Worm (Caenorhabditis elegans): ENCODE measurements around the gene praf-3.
"Not testable (repeated sequence)": the region's sequence is repeated elsewhere in the genome, so short reads cannot be mapped to it uniquely, and the experiment has no call there.

The praf-3 gene

DNA sequence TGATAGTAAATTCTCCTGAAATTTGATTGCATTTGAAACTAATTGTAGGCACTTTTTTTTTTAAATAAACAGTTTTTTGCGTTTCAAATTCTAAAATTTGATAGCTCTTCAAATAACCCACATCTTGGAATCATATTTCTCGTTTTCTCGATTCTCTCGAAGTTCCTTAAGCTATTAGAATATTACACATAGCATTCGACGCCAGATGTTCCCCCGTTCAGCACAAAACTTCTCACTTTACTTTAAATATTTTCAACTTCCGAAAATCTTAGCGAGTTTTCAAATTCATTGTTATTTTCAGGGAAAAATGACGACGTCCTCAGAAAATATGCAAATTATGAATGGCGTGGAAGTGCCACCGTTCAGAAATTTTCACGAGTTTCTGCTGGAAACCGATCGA, at the start of gene praf-3:
praf-3 (plus strand) TSS at position 301 of the 400 bp plus-strand sequence.
- no peak for TF ChIP-seq unc-62 (GFP tag; optimal IDR thresholded peaks at IDR 0.05)

DNA sequence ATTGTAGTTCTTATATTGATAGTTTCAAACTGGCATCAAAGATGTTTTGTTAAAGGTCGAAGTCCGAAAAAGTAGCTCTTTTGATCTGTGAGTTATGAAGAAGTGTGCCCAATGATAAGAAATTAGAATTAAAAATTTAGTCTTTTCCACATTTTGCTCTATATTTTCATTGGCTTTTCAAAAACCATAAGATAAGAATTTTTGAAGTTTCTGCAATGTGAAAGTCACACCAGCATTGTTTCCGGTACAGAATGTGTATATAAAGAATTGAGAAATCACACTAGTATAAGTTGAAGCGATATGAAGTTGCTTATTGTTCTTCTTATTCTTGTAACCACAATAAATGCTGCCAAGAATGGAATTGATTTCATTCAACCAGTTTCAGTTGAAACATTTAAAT, 47.3 kb upstream of the praf-3 start, which contains the start of gene lys-10:
lys-10 (plus strand) TSS at position 301 of the 400 bp plus-strand sequence.
- TF ChIP-seq unc-62 (GFP tag; optimal IDR thresholded peaks at IDR 0.05): no peak

DNA sequence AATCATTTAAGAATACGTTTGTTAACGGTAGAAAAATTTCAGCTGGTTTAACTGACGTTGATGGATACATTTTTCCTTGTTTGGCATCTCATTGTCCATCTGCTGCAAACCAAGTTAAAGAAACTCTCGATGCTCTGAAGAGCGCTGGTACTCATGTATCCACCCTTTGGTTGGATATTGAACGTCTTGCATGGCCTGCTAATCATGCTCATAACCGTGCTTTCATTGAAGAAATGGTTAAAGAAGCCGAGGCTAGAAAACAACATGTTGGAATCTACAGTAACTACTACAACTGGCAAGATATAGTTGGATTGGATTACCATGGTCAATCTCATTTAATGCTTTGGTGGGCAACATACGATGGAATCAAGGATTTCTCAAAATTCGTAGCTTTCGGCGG, 46.7 kb upstream of the praf-3 start:
- no peak for TF ChIP-seq unc-62 (GFP tag; optimal IDR thresholded peaks at IDR 0.05)

- no peak for TF ChIP-seq unc-62 (GFP tag; optimal IDR thresholded peaks at IDR 0.05)
These were observed 46.2 kb upstream of the praf-3 start for ce11 chrIV:8333554-8333953.

ce11 chrIV:8333954-8333987, 46.0 kb upstream of the praf-3 start, which contains the start of gene his-31:
TSS of gene his-31 (minus strand) at chrIV:8333983.
- no peak for TF ChIP-seq unc-62 (GFP tag; optimal IDR thresholded peaks at IDR 0.05)

- no peak for TF ChIP-seq unc-62 (GFP tag; optimal IDR thresholded peaks at IDR 0.05)
These were observed 45.6 kb upstream of the praf-3 start, which contains the start of gene his-32 for ce11 chrIV:8333988-8334863. TSS of gene his-32 (plus strand) at chrIV:8334305.

ce11 chrIV:8339636-8340035, 40.1 kb upstream of the praf-3 start, which contains the start of gene lgc-6:
TSS of gene lgc-6 (plus strand) at chrIV:8339936.
- TF ChIP-seq unc-62 (GFP tag; optimal IDR thresholded peaks at IDR 0.05): no peak

- no peak for TF ChIP-seq unc-62 (GFP tag; optimal IDR thresholded peaks at IDR 0.05)
These were observed 37.4 kb upstream of the praf-3 start, which contains the start of gene lgc-5 for ce11 chrIV:8342385-8342784. TSS of gene lgc-5 (plus strand) at chrIV:8342685.

DNA sequence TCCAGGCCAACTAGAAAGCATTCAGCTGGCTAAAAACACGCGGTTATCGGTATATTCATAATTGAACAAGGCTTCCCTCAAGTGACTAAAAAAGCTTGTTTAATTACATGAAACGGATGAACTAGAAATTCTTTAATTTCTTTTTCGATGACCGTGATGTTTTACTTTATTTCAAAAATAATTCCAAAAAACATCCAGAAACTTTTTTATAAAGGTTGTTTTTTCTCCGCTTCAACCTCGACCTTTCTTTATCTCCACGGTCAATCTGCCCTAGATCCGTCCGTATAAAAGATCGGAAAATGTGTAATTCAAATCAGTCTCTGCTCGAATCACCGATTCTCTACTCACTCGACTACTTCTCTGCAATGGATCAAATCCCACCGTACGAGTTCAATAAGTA, 34.3 kb upstream of the praf-3 start, which contains the start of gene F17E9.5:
F17E9.5 (plus strand) TSS at position 301 of the 400 bp plus-strand sequence.
- no peak for TF ChIP-seq unc-62 (GFP tag; optimal IDR thresholded peaks at IDR 0.05)

- TF ChIP-seq unc-62 (GFP tag; optimal IDR thresholded peaks at IDR 0.05): no peak
These were observed 32.7 kb upstream of the praf-3 start, which contains the start of the genes F17E9.18 and F17E9.15 for ce11 chrIV:8347051-8347450. TSS of gene F17E9.18 (minus strand) at chrIV:8347151. TSS of gene F17E9.15 (plus strand) at chrIV:8347418.

DNA sequence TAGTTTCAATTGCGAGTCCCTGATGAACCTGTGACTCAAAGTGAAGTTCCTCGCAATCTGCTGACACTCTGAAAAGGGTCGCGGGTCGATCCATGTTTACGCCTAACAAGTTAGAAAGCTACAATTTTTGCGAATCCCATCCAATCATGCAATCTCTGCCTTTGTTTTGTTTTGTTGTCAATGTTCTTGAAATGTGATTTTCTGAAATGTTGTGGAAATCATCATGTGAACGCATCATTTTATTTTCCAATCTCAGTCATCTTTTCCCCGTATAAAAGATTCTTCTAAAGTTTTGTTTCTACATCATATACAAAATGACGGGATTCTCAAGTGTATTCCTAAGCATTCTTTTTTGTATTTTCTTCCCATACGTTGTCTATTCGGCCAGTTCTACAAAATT, 31.7 kb upstream of the praf-3 start, which contains the start of gene F17E9.4:
F17E9.4 (plus strand) TSS at position 301 of the 400 bp plus-strand sequence.
- TF ChIP-seq unc-62 (GFP tag; optimal IDR thresholded peaks at IDR 0.05): no peak

ce11 chrIV:8352036-8352435, 27.7 kb upstream of the praf-3 start, which contains the start of gene F17E9.16:
TSS of gene F17E9.16 (plus strand) at chrIV:8352336.
- TF ChIP-seq unc-62 (GFP tag; optimal IDR thresholded peaks at IDR 0.05): not testable (repeated sequence)

- no peak for TF ChIP-seq unc-62 (GFP tag; optimal IDR thresholded peaks at IDR 0.05)
These were observed 25.2 kb upstream of the praf-3 start, which contains the start of gene F17E9.3 for ce11 chrIV:8354572-8354971. TSS of gene F17E9.3 (plus strand) at chrIV:8354872.

- no peak for TF ChIP-seq unc-62 (GFP tag; optimal IDR thresholded peaks at IDR 0.05)
These were observed 24.2 kb upstream of the praf-3 start, which contains the start of the genes F17E9.2 and col-116 for ce11 chrIV:8355592-8355991. TSS of gene F17E9.2 (plus strand) at chrIV:8355892. TSS of gene col-116 (plus strand) at chrIV:8355906.

ce11 chrIV:8357299-8357698, 22.5 kb upstream of the praf-3 start:
- no peak for TF ChIP-seq unc-62 (GFP tag; optimal IDR thresholded peaks at IDR 0.05)

DNA sequence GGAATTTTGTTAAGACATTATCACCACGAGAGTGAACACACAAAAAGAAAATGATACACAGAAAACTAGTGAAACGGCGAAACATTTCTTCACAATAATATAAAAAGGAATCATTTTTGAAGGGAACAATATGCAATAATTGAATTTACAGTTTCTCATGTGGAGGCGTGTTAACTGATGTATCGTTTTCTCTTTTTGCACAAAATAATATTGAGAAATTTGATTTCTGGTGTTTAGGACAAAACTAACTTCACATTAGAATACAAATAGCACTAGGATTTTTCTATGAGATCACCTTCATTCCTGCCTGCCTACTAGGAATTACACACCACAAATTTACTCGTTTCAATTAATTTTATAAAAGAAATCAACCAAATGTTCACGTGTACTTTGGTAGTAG, 21.3 kb upstream of the praf-3 start, which contains the start of gene D2096.13:
D2096.13 (minus strand) TSS at position 101 of the 400 bp plus-strand sequence.
- TF ChIP-seq unc-62 (GFP tag; optimal IDR thresholded peaks at IDR 0.05): no peak

Data from whole organism, dauer.